Fruit fly (Drosophila melanogaster): ENCODE data around the gene Naa30B.
A peak's percentile ranks its signal among the peaks of the same experiment; 100 is the strongest.

The Naa30B gene

dm6 chr3L:1517274-1518047, 45.6 kb upstream of the Naa30B start (continued):
- peak; percentile 52 for TF ChIP-seq CG18476 (GFP tag; optimal IDR thresholded peaks at IDR 0.05)
- no peak for TF ChIP-seq ash1 (GFP tag; optimal IDR thresholded peaks at IDR 0.05)
- TF ChIP-seq ewg (GFP tag; optimal IDR thresholded peaks at IDR 0.05): peak; percentile 60
- TF ChIP-seq MTF-1 (GFP tag; optimal IDR thresholded peaks at IDR 0.05; ENCODE audit: borderline replicate concordance): peak; percentile 41
- peak; percentile 51 for TF ChIP-seq Hmr (GFP tag; optimal IDR thresholded peaks at IDR 0.05)
- TF ChIP-seq hbn (GFP tag; IDR thresholded peaks at IDR 0.05; ENCODE audit: partially characterized antibody): peak; percentile 66
- peak; percentile 71 for TF ChIP-seq CG12942 (GFP tag; optimal IDR thresholded peaks at IDR 0.05)
- TF ChIP-seq sim (GFP tag; IDR thresholded peaks at IDR 0.05): no peak
- peak; percentile 54; the same call in 1 of the 2 replicates for TF ChIP-seq CG14441 (GFP tag; IDR thresholded peaks at IDR 0.05)
- peak; percentile 48 for TF ChIP-seq Abd-B (GFP tag; optimal IDR thresholded peaks at IDR 0.05)
- no peak for TF ChIP-seq Mrtf (GFP tag; IDR thresholded peaks at IDR 0.05)
- TF ChIP-seq CG10959 (GFP tag; IDR thresholded peaks at IDR 0.05): no peak
- TF ChIP-seq sug (tag; optimal IDR thresholded peaks at IDR 0.05): no peak
- peak; percentile 74 for TF ChIP-seq Gug (GFP tag; IDR thresholded peaks at IDR 0.05)
- TF ChIP-seq CG3995 (GFP tag; optimal IDR thresholded peaks at IDR 0.05): peak; percentile 94
- peak; percentile 85 for TF ChIP-seq CG8388 (GFP tag; optimal IDR thresholded peaks at IDR 0.05)
- TF ChIP-seq CG13287 (GFP tag; IDR thresholded peaks at IDR 0.05; ENCODE audit: partially characterized antibody): peak; percentile 75
- peak; percentile 94 for TF ChIP-seq BEAF-32 (GFP tag; optimal IDR thresholded peaks at IDR 0.05)
- TF ChIP-seq Spps (tag; optimal IDR thresholded peaks at IDR 0.05): no peak
- TF ChIP-seq CG11695 (GFP tag; IDR thresholded peaks at IDR 0.05): peak; percentile 60
- peak; percentile 65; the same call in 1 of the 2 replicates for TF ChIP-seq tna (GFP tag; IDR thresholded peaks at IDR 0.05; ENCODE audit: partially characterized antibody)
- no peak for TF ChIP-seq CG10565 (GFP tag; optimal IDR thresholded peaks at IDR 0.05)
- TF ChIP-seq NC2α (GFP tag; optimal IDR thresholded peaks at IDR 0.05): peak; percentile 32
- no peak for TF ChIP-seq CG10147 (GFP tag; optimal IDR thresholded peaks at IDR 0.05)
- peak; percentile 53 for TF ChIP-seq CG17328 (GFP tag; IDR thresholded peaks at IDR 0.05)
- TF ChIP-seq cwo (GFP tag; optimal IDR thresholded peaks at IDR 0.05): peak; percentile 6
- peak; percentile 0 for TF ChIP-seq D19B (GFP tag; optimal IDR thresholded peaks at IDR 0.05)
- TF ChIP-seq CG11560 (tag; IDR thresholded peaks at IDR 0.05): no peak
- peak; percentile 77 for TF ChIP-seq Hsf (GFP tag; optimal IDR thresholded peaks at IDR 0.05)
- TF ChIP-seq gt (GFP tag; IDR thresholded peaks at IDR 0.05): no peak
- TF ChIP-seq Blimp-1 (GFP tag; optimal IDR thresholded peaks at IDR 0.05): no peak
- no peak for TF ChIP-seq D19A (tag; optimal IDR thresholded peaks at IDR 0.05)
- TF ChIP-seq ab (GFP tag; optimal IDR thresholded peaks at IDR 0.05): peak; percentile 5
- TF ChIP-seq Hr51 (GFP tag; optimal IDR thresholded peaks at IDR 0.05): peak in 1 of 2 experiments; percentile 67
- TF ChIP-seq MBD-R2 (GFP tag; IDR thresholded peaks at IDR 0.05): peak; percentile 83
- TF ChIP-seq CG8290 (GFP tag; optimal IDR thresholded peaks at IDR 0.05): no peak
- no peak for TF ChIP-seq CG8290 (tag; optimal IDR thresholded peaks at IDR 0.05)
- TF ChIP-seq Oli (tag; optimal IDR thresholded peaks at IDR 0.05): no peak
- no peak for TF ChIP-seq HLH3B (GFP tag; IDR thresholded peaks at IDR 0.05)
- no peak for TF ChIP-seq Fer1 (GFP tag; optimal IDR thresholded peaks at IDR 0.05)
- TF ChIP-seq CG6654 (GFP tag; optimal IDR thresholded peaks at IDR 0.05): no peak
- peak; percentile 53 for TF ChIP-seq Atf3 (GFP tag; optimal IDR thresholded peaks at IDR 0.05)
- peak; percentile 22 for TF ChIP-seq CG10543 (GFP tag; optimal IDR thresholded peaks at IDR 0.05)
- TF ChIP-seq Myb (GFP tag; optimal IDR thresholded peaks at IDR 0.05): peak; percentile 100
- no peak for TF ChIP-seq dati (GFP tag; IDR thresholded peaks at IDR 0.05)
- TF ChIP-seq CG15601 (tag; optimal IDR thresholded peaks at IDR 0.05): no peak
- TF ChIP-seq fd64A (GFP tag; optimal IDR thresholded peaks at IDR 0.05): no peak
- TF ChIP-seq insv (GFP tag; optimal IDR thresholded peaks at IDR 0.05): peak in 1 of 2 experiments; percentile 27
- TF ChIP-seq Hand (GFP tag; optimal IDR thresholded peaks at IDR 0.05): no peak

Data from whole organism, embryonic.